Worm (Caenorhabditis elegans): ENCODE data around the gene F46B3.9.

ce11 chrV:20626043-20626761, at the start of gene F46B3.9, which contains the start of gene srz-18:
- TF ChIP-seq F10B5.3 (tag; optimal IDR thresholded peaks at IDR 0.05) (no peak), aly-2 (tag; optimal IDR thresholded peaks at IDR 0.05) (no peak), F26F4.8 (GFP tag; conservative IDR thresholded peaks at IDR 0.05) (no peak), dpl-1 (GFP tag; optimal IDR thresholded peaks at IDR 0.05) (no peak), egl-27 (tag; optimal IDR thresholded peaks at IDR 0.05) (no peak), Y5F2A.4 (GFP tag; optimal IDR thresholded peaks at IDR 0.05) (no peak), snpc-4 (tag; optimal IDR thresholded peaks at IDR 0.05) (no peak)

Data from whole organism, L4 larva.